Worm (Caenorhabditis elegans) whole organism, late embryonic: Measurements from ENCODE around the gene Y116A8C.3.

Source experiments
- ets-4 ChIP-seq: sonication (generic microtip); optimal IDR thresholded peaks from 2 replicates; lab custom pipeline; 2016; ENCODE audit warnings: missing genetic modification characterization, missing compliant biosample characterization
- fkh-10 ChIP-seq: fragments of 150-350 bp; optimal IDR thresholded peaks from 2 replicates; lab custom pipeline; 2014; ENCODE audit warnings: missing biosample characterization, missing genetic modification reagents, missing genetic modification characterization

- TF ChIP-seq ets-4 (tag; lab: Kevin White, UChicago) (no peak), fkh-10 (GFP tag; lab: Kevin White, UChicago) (no peak)
Measured at ce11 chrIV:16924092-16924491, 8.2 kb downstream of the Y116A8C.3 start, which contains the start of gene nep-24.
